Worm (Caenorhabditis elegans) whole organism, early embryonic: ENCODE results near the gene F14H3.5.

ENCODE experiments used
- B0310.2 ChIP-seq: sonication (generic microtip); optimal IDR thresholded peaks from 2 replicates; lab custom pipeline; 2016; ENCODE audit warnings: mild to moderate bottlenecking, missing genetic modification characterization, missing compliant biosample characterization
- F13C5.2 ChIP-seq: sonication (generic microtip); optimal IDR thresholded peaks from 2 replicates; lab custom pipeline; 2017; ENCODE audit warnings: mild to moderate bottlenecking, missing genetic modification characterization, inconsistent platforms, missing compliant biosample characterization
- aly-1 ChIP-seq: sonication (generic microtip); optimal IDR thresholded peaks from 2 replicates; lab custom pipeline; 2016; ENCODE audit warnings: missing genetic modification characterization, missing compliant biosample characterization
- ama-1 ChIP-seq: fragments of 150-350 bp; optimal IDR thresholded peaks from 2 replicates; lab custom pipeline; 2014
- ceh-13 ChIP-seq: fragments of 200-800 bp; sonication (Bioruptor generic); optimal IDR thresholded peaks from 2 replicates; lab custom pipeline; 2018; ENCODE audit warnings: mild to moderate bottlenecking, missing genetic modification characterization, missing compliant biosample characterization
- ceh-36 ChIP-seq: sonication (generic microtip); optimal IDR thresholded peaks from 2 replicates; lab custom pipeline; 2016; ENCODE audit warnings: missing genetic modification characterization, inconsistent platforms, missing compliant biosample characterization
- ets-7 ChIP-seq: sonication (generic microtip); optimal IDR thresholded peaks from 2 replicates; lab custom pipeline; 2016; ENCODE audit warnings: missing genotype, missing genetic modification characterization, missing compliant biosample characterization
- flt-1 ChIP-seq: fragments of 200-800 bp; sonication (Bioruptor generic); IDR thresholded peaks from 2 replicates; pipeline ENCODE4 v1.3.6; 2022; ENCODE audit warnings: missing genetic modification characterization, missing compliant biosample characterization
- hmbx-1 ChIP-seq: sonication (generic microtip); optimal IDR thresholded peaks from 2 replicates; lab custom pipeline; 2016; ENCODE audit warnings: mild to moderate bottlenecking, missing genetic modification characterization, missing compliant biosample characterization
- hmg-4 ChIP-seq: fragments of 200-800 bp; sonication (Bioruptor generic); optimal IDR thresholded peaks from 2 replicates; lab custom pipeline; 2018; ENCODE audit warnings: mild to moderate bottlenecking, missing genetic modification characterization, missing compliant biosample characterization
- hnd-1 ChIP-seq: sonication (generic microtip); optimal IDR thresholded peaks from 2 replicates; lab custom pipeline; 2016; ENCODE audit warnings: missing genetic modification characterization, missing compliant biosample characterization
- pes-1 ChIP-seq: fragments of 200-800 bp; sonication (Bioruptor generic); IDR thresholded peaks from 2 replicates; pipeline ENCODE4 v1.3.6; 2022; ENCODE audit warnings: missing genetic modification reagents, missing genetic modification characterization, missing compliant biosample characterization
- scrt-1 ChIP-seq: fragments of 200-800 bp; sonication (Bioruptor generic); IDR thresholded peaks from 2 replicates; pipeline ENCODE4 v1.3.6; 2022; ENCODE audit warnings: missing genetic modification characterization, missing compliant biosample characterization
- sea-1 ChIP-seq: fragments of 200-800 bp; sonication (Bioruptor generic); conservative IDR thresholded peaks from 2 replicates; pipeline ENCODE4 v1.3.6; 2022; ENCODE audit warnings: missing genetic modification characterization, missing compliant biosample characterization
- tbx-11 ChIP-seq: fragments of 200-800 bp; sonication (Bioruptor generic); IDR thresholded peaks from 2 replicates; pipeline ENCODE4 v1.3.6; 2022; ENCODE audit warnings: missing genetic modification characterization, missing compliant biosample characterization
- tbx-37 ChIP-seq: fragments of 200-800 bp; sonication (Bioruptor generic); conservative IDR thresholded peaks from 2 replicates; pipeline ENCODE4 v1.3.6; 2022; ENCODE audit warnings: missing genetic modification reagents, missing genetic modification characterization, missing compliant biosample characterization
- tra-4 ChIP-seq: sonication (generic microtip); optimal IDR thresholded peaks from 2 replicates; lab custom pipeline; 2017; ENCODE audit warnings: missing genetic modification characterization, missing compliant biosample characterization

Gene F14H3.5

DNA sequence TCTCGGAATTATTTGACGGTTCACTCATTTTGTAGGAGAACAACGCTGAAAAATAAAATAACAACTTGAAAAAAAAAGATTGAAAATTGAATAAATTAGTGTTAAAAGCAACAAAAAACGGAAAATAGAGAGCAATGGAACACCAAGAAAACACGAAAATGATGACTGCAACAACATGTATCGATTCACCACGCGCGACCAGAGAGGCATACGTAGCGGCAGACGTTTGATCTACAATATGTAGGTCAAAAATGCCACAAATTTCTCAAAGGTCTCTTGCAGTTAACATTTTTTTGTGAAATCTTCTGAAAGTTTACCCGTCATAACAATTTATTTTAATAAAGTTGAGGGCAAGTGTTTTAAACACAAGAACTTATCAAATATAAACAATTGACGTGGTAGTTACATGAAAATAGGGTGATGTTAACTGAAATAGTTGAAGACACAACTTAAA is at the start of gene F14H3.5:
F14H3.5 (minus strand) TSS at position 51 of the 454 bp plus-strand sequence.
- TF ChIP-seq hmg-4 (GFP tag; lab: Kevin White, UChicago): no peak
- no peak for TF ChIP-seq tbx-37 (GFP tag; lab: Robert Waterston, UW)
- TF ChIP-seq ets-7 (tag; lab: Kevin White, UChicago): no peak
- TF ChIP-seq hmbx-1 (tag; lab: Kevin White, UChicago): no peak
- no peak for TF ChIP-seq B0310.2 (tag; lab: Kevin White, UChicago)
- TF ChIP-seq aly-1 (tag; lab: Kevin White, UChicago): no peak
- TF ChIP-seq ama-1: no peak
- no peak for TF ChIP-seq tbx-11 (GFP tag; lab: Robert Waterston, UW)
- TF ChIP-seq tra-4: no peak
- no peak for TF ChIP-seq sea-1 (GFP tag; lab: Robert Waterston, UW)
- TF ChIP-seq F13C5.2 (tag; lab: Kevin White, UChicago): no peak
- no peak for TF ChIP-seq hnd-1 (tag; lab: Kevin White, UChicago)
- TF ChIP-seq flt-1 (GFP tag; lab: Robert Waterston, UW): no peak
- no peak for TF ChIP-seq pes-1 (GFP tag; lab: Robert Waterston, UW)
- no peak for TF ChIP-seq ceh-36
- no peak for TF ChIP-seq ceh-13 (GFP tag; lab: Kevin White, UChicago)
- TF ChIP-seq scrt-1 (GFP tag; lab: Robert Waterston, UW): no peak

DNA sequence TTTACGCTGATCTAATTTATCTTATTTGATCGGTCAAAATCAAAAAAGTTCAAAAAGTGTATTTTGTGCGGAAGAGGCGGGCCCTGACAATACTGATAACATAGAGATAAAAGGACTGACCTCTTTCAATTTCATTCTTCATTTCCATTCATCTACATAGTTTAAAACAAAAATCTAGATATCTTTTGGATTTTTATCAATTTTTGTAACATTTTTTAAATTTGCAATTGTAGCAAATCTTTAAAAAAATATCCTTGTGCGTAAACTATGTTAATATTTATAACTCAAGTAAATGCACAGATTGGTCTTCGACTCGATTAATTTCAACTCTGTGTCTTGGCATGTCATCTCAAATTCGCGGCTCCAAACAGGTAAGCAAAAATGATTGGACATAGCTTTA is 46.7 kb upstream of the F14H3.5 start, which contains the start of gene argk-1:
argk-1 (plus strand) TSS at position 301 of the 400 bp plus-strand sequence.
- TF ChIP-seq tra-4 (no peak), hnd-1 (tag; lab: Kevin White, UChicago) (no peak), sea-1 (GFP tag; lab: Robert Waterston, UW) (no peak)

DNA sequence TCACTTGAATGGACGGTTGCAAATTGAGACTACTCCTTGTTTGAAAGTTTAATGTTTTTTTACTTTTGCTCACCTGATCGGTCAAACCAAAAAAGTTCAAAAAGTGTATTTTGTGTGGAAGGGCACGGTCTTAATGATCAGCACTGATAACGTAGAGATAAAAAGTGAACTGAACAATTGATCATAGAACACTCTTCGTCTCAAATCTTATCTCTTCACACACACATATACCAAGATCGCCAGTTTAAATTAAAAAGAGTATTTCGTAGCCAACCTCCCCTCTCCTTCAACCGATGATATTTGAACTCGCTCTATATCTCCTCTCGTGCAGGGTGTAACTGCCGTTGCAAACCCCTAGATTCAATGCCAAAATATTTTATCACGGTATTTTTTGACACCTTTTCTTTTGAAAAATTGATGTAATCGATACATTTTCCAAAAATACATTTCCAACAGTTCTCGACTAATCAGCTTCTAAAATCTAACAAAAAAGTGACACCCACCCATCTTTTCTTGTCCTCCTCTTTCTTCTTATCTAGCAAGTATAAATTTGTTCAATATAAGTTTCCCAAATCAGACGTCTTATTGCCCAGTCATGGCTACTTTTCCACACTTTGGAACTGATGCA is 43.4 kb upstream of the F14H3.5 start, which contains the start of gene cth-1:
cth-1 (plus strand) TSS at position 578 of the 628 bp plus-strand sequence.
- TF ChIP-seq tra-4: no peak
- TF ChIP-seq hnd-1 (tag; lab: Kevin White, UChicago): no peak
- no peak for TF ChIP-seq aly-1 (tag; lab: Kevin White, UChicago)
- TF ChIP-seq hmbx-1 (tag; lab: Kevin White, UChicago): no peak
- TF ChIP-seq tbx-11 (GFP tag; lab: Robert Waterston, UW): no peak
- TF ChIP-seq ama-1: no peak
- TF ChIP-seq sea-1 (GFP tag; lab: Robert Waterston, UW): no peak
- TF ChIP-seq ceh-36: no peak
- no peak for TF ChIP-seq hmg-4 (GFP tag; lab: Kevin White, UChicago)
- TF ChIP-seq F13C5.2 (tag; lab: Kevin White, UChicago): no peak
- TF ChIP-seq ceh-13 (GFP tag; lab: Kevin White, UChicago): no peak
- no peak for TF ChIP-seq pes-1 (GFP tag; lab: Robert Waterston, UW)
- TF ChIP-seq flt-1 (GFP tag; lab: Robert Waterston, UW): no peak
- TF ChIP-seq ets-7 (tag; lab: Kevin White, UChicago): no peak
- TF ChIP-seq B0310.2 (tag; lab: Kevin White, UChicago): no peak

DNA sequence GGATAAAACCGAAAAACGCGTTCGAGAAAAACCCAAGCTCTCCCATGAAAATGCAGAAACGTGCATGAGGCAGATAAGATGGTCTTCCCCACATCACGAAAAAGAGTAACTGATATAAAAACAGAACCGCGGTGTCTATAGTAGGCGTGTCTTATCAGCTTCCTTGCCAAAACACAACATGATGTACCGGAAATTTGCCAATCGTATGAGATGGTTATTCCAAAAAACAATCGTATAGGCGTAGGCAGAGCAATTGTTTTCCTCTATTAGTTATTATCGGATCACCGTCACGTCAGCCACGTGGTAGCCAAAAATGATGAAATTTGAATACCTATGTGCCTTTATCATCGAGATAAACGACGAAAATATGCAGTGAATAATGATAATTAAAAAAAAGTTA is 42.6 kb upstream of the F14H3.5 start, which contains the start of gene str-7:
str-7 (minus strand) TSS at position 101 of the 400 bp plus-strand sequence.
- TF ChIP-seq hmg-4 (GFP tag; lab: Kevin White, UChicago) (no peak), tra-4 (no peak), ceh-13 (GFP tag; lab: Kevin White, UChicago) (no peak), flt-1 (GFP tag; lab: Robert Waterston, UW) (no peak), B0310.2 (tag; lab: Kevin White, UChicago) (no peak), hnd-1 (tag; lab: Kevin White, UChicago) (no peak), tbx-37 (GFP tag; lab: Robert Waterston, UW) (no peak), ceh-36 (no peak), tbx-11 (GFP tag; lab: Robert Waterston, UW) (no peak), sea-1 (GFP tag; lab: Robert Waterston, UW) (no peak), scrt-1 (GFP tag; lab: Robert Waterston, UW) (no peak), ets-7 (tag; lab: Kevin White, UChicago) (no peak), pes-1 (GFP tag; lab: Robert Waterston, UW) (no peak), F13C5.2 (tag; lab: Kevin White, UChicago) (no peak), aly-1 (tag; lab: Kevin White, UChicago) (no peak), ama-1 (no peak), hmbx-1 (tag; lab: Kevin White, UChicago) (no peak)

DNA sequence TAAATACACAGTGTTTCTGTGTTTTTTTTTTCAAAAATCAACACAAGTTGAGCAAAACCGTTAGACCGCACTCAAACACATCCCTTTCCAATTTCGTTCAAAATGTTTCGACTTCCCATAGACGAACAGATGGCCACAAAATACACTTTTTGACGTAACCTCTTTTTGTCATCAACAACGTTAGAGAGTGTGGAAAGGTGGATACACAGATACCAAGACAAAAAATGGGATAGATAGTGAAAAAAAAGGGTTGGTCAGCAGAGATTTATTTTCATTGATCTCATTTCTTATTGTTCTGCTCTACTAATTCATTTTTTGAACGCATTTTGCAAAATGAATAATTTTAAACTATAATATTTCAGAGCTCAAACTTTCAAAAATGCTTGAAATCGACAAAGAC is 38.0 kb upstream of the F14H3.5 start:
- TF ChIP-seq tbx-37 (GFP tag; lab: Robert Waterston, UW) (no peak), B0310.2 (tag; lab: Kevin White, UChicago) (no peak), ceh-13 (GFP tag; lab: Kevin White, UChicago) (no peak), hnd-1 (tag; lab: Kevin White, UChicago) (no peak), ama-1 (no peak), tbx-11 (GFP tag; lab: Robert Waterston, UW) (no peak), hmg-4 (GFP tag; lab: Kevin White, UChicago) (no peak), ceh-36 (no peak), pes-1 (GFP tag; lab: Robert Waterston, UW) (no peak), scrt-1 (GFP tag; lab: Robert Waterston, UW) (no peak)

DNA sequence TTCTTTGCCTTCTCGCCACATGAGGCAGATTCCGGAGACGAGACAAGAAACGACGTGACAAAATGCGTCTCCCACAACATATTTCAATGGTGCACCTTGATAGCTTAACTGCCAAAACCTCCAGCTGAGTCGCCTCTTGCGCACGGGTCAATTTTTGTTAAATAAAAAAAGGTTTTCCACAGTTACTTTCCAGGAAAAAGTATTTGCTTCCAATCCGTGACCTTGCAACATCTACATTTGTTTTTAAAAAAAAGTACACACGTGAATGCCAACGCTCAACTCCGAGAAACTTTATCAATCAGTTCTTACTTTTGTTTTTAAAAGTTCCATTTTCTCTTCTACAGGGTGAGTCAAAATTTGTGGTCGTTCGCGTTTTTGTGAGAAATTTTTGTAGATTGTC is 37.4 kb upstream of the F14H3.5 start, which contains the start of gene F22B8.7:
F22B8.7 (plus strand) TSS at position 301 of the 400 bp plus-strand sequence.
- TF ChIP-seq tbx-37 (GFP tag; lab: Robert Waterston, UW) (no peak), ceh-13 (GFP tag; lab: Kevin White, UChicago) (no peak), ceh-36 (no peak), ama-1 (no peak), tbx-11 (GFP tag; lab: Robert Waterston, UW) (no peak), hmg-4 (GFP tag; lab: Kevin White, UChicago) (no peak), F13C5.2 (tag; lab: Kevin White, UChicago) (no peak), flt-1 (GFP tag; lab: Robert Waterston, UW) (no peak), pes-1 (GFP tag; lab: Robert Waterston, UW) (no peak)
